Worm (Caenorhabditis elegans) whole organism, late embryonic: ENCODE results near the gene ZK688.5.

Experiments used
- C08G9.2 ChIP-seq: sonication (generic microtip); optimal IDR thresholded peaks from 2 replicates; lab custom pipeline; 2016; ENCODE audit warnings: mild to moderate bottlenecking, missing genetic modification characterization, moderate library complexity, missing compliant biosample characterization
- C38D4.7 ChIP-seq: fragments of 200-800 bp; sonication (Bioruptor generic); optimal IDR thresholded peaks from 2 replicates; lab custom pipeline; 2018; ENCODE audit warnings: mild to moderate bottlenecking, missing genetic modification characterization, moderate library complexity, missing compliant biosample characterization
- K09A11.1 ChIP-seq: sonication (generic microtip); optimal IDR thresholded peaks from 2 replicates; lab custom pipeline; 2017; ENCODE audit warnings: antibody characterized with exemption, mild to moderate bottlenecking, missing genetic modification characterization, missing compliant biosample characterization; ENCODE audit not compliant: insufficient read depth
- T23F11.4 ChIP-seq: fragments of 200-800 bp; sonication (Bioruptor generic); optimal IDR thresholded peaks from 2 replicates; lab custom pipeline; 2018; ENCODE audit warnings: mild to moderate bottlenecking, missing genetic modification characterization, missing compliant biosample characterization
- ama-1 ChIP-seq: fragments of 150-350 bp; optimal IDR thresholded peaks from 2 replicates; lab custom pipeline; 2014
- ceh-14 ChIP-seq: sonication (generic microtip); optimal IDR thresholded peaks from 2 replicates; lab custom pipeline; 2016; ENCODE audit warnings: missing genotype, missing genetic modification characterization, missing compliant biosample characterization
- ceh-18 ChIP-seq: sonication (generic microtip); optimal IDR thresholded peaks from 2 replicates; lab custom pipeline; 2016; ENCODE audit warnings: missing genetic modification characterization, missing compliant biosample characterization
- ceh-19 ChIP-seq: fragments of 200-800 bp; sonication (Bioruptor generic); optimal IDR thresholded peaks from 2 replicates; lab custom pipeline; 2018; ENCODE audit warnings: mild to moderate bottlenecking, missing genetic modification characterization, missing compliant biosample characterization
- ceh-2 ChIP-seq: sonication (generic microtip); optimal IDR thresholded peaks from 2 replicates; lab custom pipeline; 2016; ENCODE audit warnings: missing genotype, missing genetic modification characterization, missing compliant biosample characterization
- ceh-24 ChIP-seq: sonication (generic microtip); optimal IDR thresholded peaks from 2 replicates; lab custom pipeline; 2016; ENCODE audit warnings: mild to moderate bottlenecking, missing genetic modification characterization, missing compliant biosample characterization
- ceh-31 ChIP-seq: sonication (generic microtip); optimal IDR thresholded peaks from 2 replicates; lab custom pipeline; 2016; ENCODE audit warnings: missing genetic modification characterization, missing compliant biosample characterization
- ceh-34 ChIP-seq: sonication (generic microtip); optimal IDR thresholded peaks from 2 replicates; lab custom pipeline; 2016; ENCODE audit warnings: mild to moderate bottlenecking, missing genetic modification characterization, missing compliant biosample characterization
- ceh-45 ChIP-seq: fragments of 200-800 bp; sonication (Bioruptor generic); IDR thresholded peaks from 2 replicates; pipeline ENCODE4 v1.3.6; 2022; ENCODE audit warnings: missing genetic modification reagents, missing genetic modification characterization, missing compliant biosample characterization
- ceh-9 ChIP-seq: sonication (generic microtip); optimal IDR thresholded peaks from 2 replicates; lab custom pipeline; 2016; ENCODE audit warnings: mild to moderate bottlenecking, missing genetic modification characterization, inconsistent platforms, missing compliant biosample characterization
- dve-1 ChIP-seq: sonication (generic microtip); optimal IDR thresholded peaks from 2 replicates; lab custom pipeline; 2017; ENCODE audit warnings: antibody characterized with exemption, mild to moderate bottlenecking, missing genetic modification characterization, missing compliant biosample characterization
- elt-2 ChIP-seq: sonication (generic microtip); optimal IDR thresholded peaks from 2 replicates; lab custom pipeline; 2016; ENCODE audit warnings: missing genetic modification reagents, missing genetic modification characterization, missing compliant biosample characterization
- elt-4 ChIP-seq: sonication (generic microtip); optimal IDR thresholded peaks from 2 replicates; lab custom pipeline; 2016; ENCODE audit warnings: missing genetic modification characterization, missing compliant biosample characterization
- ets-4 ChIP-seq: sonication (generic microtip); optimal IDR thresholded peaks from 2 replicates; lab custom pipeline; 2016; ENCODE audit warnings: missing genetic modification characterization, missing compliant biosample characterization
- eyg-1 ChIP-seq: sonication (generic microtip); optimal IDR thresholded peaks from 2 replicates; lab custom pipeline; 2016; ENCODE audit warnings: missing genotype, missing genetic modification characterization, missing compliant biosample characterization
- gmeb-2 ChIP-seq: sonication (generic microtip); optimal IDR thresholded peaks from 2 replicates; lab custom pipeline; 2016; ENCODE audit warnings: missing genetic modification characterization, inconsistent platforms, missing compliant biosample characterization
- hlh-13 ChIP-seq: fragments of 200-800 bp; sonication (Bioruptor generic); optimal IDR thresholded peaks from 2 replicates; lab custom pipeline; 2018; ENCODE audit warnings: mild to moderate bottlenecking, missing genetic modification characterization, missing compliant biosample characterization
- hlh-30 ChIP-seq: sonication (generic microtip); optimal IDR thresholded peaks from 2 replicates; lab custom pipeline; 2017; ENCODE audit warnings: antibody characterized with exemption, missing genetic modification characterization, missing compliant biosample characterization; ENCODE audit not compliant: insufficient read depth
- hlh-6 ChIP-seq: sonication (generic microtip); optimal IDR thresholded peaks from 2 replicates; lab custom pipeline; 2016; ENCODE audit warnings: missing genotype, missing genetic modification characterization, missing compliant biosample characterization
- lim-6 ChIP-seq: sonication (generic microtip); optimal IDR thresholded peaks from 2 replicates; lab custom pipeline; 2016; ENCODE audit warnings: missing genetic modification characterization, missing compliant biosample characterization
- lin-11 ChIP-seq: fragments of 200-800 bp; sonication (Bioruptor generic); optimal IDR thresholded peaks from 2 replicates; lab custom pipeline; 2018; ENCODE audit warnings: mild to moderate bottlenecking, missing genetic modification characterization, missing compliant biosample characterization
- madf-2 ChIP-seq: sonication (generic microtip); optimal IDR thresholded peaks from 2 replicates; lab custom pipeline; 2017; ENCODE audit warnings: missing genetic modification characterization, missing compliant biosample characterization
- mec-3 ChIP-seq: sonication (generic microtip); optimal IDR thresholded peaks from 2 replicates; lab custom pipeline; 2016; ENCODE audit warnings: borderline replicate concordance, missing genetic modification characterization, missing compliant biosample characterization
- nfya-1 ChIP-seq: sonication (generic microtip); optimal IDR thresholded peaks from 2 replicates; lab custom pipeline; 2017; ENCODE audit warnings: missing genetic modification characterization, mild to moderate bottlenecking, missing compliant biosample characterization, antibody characterized with exemption, moderate library complexity
- nhr-232 ChIP-seq: sonication (generic microtip); optimal IDR thresholded peaks from 2 replicates; lab custom pipeline; 2016; ENCODE audit warnings: missing genetic modification characterization, missing compliant biosample characterization
- pag-3 ChIP-seq: sonication (generic microtip); optimal IDR thresholded peaks from 2 replicates; lab custom pipeline; 2016; ENCODE audit warnings: missing compliant biosample characterization, missing genetic modification characterization, borderline replicate concordance
- pax-1 ChIP-seq: fragments of 150-350 bp; optimal IDR thresholded peaks from 2 replicates; lab custom pipeline; 2014; ENCODE audit warnings: missing biosample characterization, missing genetic modification characterization
- pha-2 ChIP-seq: sonication (generic microtip); optimal IDR thresholded peaks from 2 replicates; lab custom pipeline; 2017; ENCODE audit warnings: mild to moderate bottlenecking, missing genetic modification characterization, missing compliant biosample characterization
- pqm-1 ChIP-seq: sonication (generic microtip); optimal IDR thresholded peaks from 2 replicates; lab custom pipeline; 2016; ENCODE audit warnings: missing genetic modification characterization, missing compliant biosample characterization
- sdc-2 ChIP-seq: sonication (generic microtip); optimal IDR thresholded peaks from 2 replicates; lab custom pipeline; 2016; ENCODE audit warnings: missing genotype, missing genetic modification characterization, missing compliant biosample characterization
- tbx-2 ChIP-seq: sonication (generic microtip); optimal IDR thresholded peaks from 2 replicates; lab custom pipeline; 2016; ENCODE audit warnings: missing genetic modification characterization, missing compliant biosample characterization
- tbx-7 ChIP-seq: sonication (generic microtip); optimal IDR thresholded peaks from 2 replicates; lab custom pipeline; 2016; ENCODE audit warnings: missing genotype, missing genetic modification characterization, missing compliant biosample characterization
- unc-3 ChIP-seq, 2 experiments: fragments of 200-800 bp in 1 of 2; sonication (Bioruptor generic) in 1 of 2; sonication (generic microtip) in 1 of 2; conservative IDR thresholded peaks in 1 of 2; optimal IDR thresholded peaks in 1 of 2; 2 replicates each; pipeline versions ENCODE4 v1.3.6 to Lab custom; 2016 to 2022; ENCODE audit warnings: missing compliant biosample characterization in 2 of 2, missing genetic modification characterization in 2 of 2, missing genetic modification reagents in 1 of 2
- unc-42 ChIP-seq: sonication (generic microtip); optimal IDR thresholded peaks from 2 replicates; lab custom pipeline; 2016; ENCODE audit warnings: missing genotype, missing genetic modification characterization, missing compliant biosample characterization
- unc-55 ChIP-seq: sonication (generic microtip); optimal IDR thresholded peaks from 2 replicates; lab custom pipeline; 2017; ENCODE audit warnings: missing biosample characterization, missing genetic modification reagents, missing genetic modification characterization
- unc-86 ChIP-seq: sonication (generic microtip); optimal IDR thresholded peaks from 2 replicates; lab custom pipeline; 2016; ENCODE audit warnings: missing genetic modification characterization, missing compliant biosample characterization
- ztf-16 ChIP-seq: sonication (generic microtip); optimal IDR thresholded peaks from 2 replicates; lab custom pipeline; 2017; ENCODE audit warnings: missing genetic modification characterization, missing compliant biosample characterization

The ZK688.5 gene

DNA sequence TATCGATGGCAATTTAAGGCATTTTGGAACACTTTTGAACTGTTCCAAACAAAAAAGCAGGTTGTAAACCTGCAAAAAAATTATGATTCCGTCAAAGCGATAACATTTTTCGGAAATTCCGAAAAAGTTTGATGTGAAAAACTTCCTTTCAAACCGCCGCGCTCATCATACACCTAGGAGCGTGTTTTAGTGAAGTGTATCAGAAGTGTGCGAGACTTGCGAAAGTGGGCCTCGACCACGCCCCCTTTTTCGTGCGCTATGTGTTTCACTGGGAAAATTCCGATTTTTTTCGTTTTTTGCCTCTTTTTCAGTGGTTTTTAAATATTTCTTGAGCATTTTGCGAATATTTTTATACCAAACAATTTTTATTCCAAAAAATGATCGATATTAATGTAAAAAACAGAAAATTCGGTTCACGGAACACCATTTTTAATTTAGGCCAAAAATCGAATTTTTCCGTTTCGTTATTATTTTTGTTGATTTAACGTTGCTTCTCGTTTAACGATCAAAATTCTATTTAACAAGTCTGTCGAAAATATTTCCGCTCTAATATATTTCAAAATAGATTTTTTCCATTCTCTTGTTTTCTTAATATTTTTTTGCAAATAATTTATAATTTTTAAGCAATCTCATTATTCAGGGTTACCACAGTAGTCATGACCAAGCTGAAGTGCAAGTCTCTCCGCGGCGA lies 36.8 kb downstream of the ZK688.5 start, which contains the start of gene rpl-35 (continued):
- TF ChIP-seq gmeb-2 (tag; lab: Kevin White, UChicago) (peak; percentile 78), nfya-1 (tag; lab: Kevin White, UChicago) (peak; percentile 99), pag-3 (tag; lab: Kevin White, UChicago) (no peak), T23F11.4 (GFP tag; lab: Kevin White, UChicago) (peak; percentile 82), unc-86 (tag; lab: Kevin White, UChicago) (peak; percentile 98), mec-3 (tag; lab: Kevin White, UChicago) (no peak), unc-55 (GFP tag; lab: Kevin White, UChicago) (peak; percentile 83), pha-2 (peak; percentile 57), K09A11.1 (tag; lab: Kevin White, UChicago) (peak; percentile 91), madf-2 (peak; percentile 92), lin-11 (tag; lab: Kevin White, UChicago) (peak; percentile 53), hlh-30 (tag; lab: Kevin White, UChicago) (peak; percentile 88), dve-1 (tag; lab: Kevin White, UChicago) (peak; percentile 97), ceh-9 (tag; lab: Kevin White, UChicago) (no peak), tbx-2 (peak; percentile 98), unc-3 (GFP tag; conservative IDR thresholded peaks at IDR 0.05; lab: Robert Waterston, UW) (peak; percentile 84), unc-3 (tag; optimal IDR thresholded peaks at IDR 0.05; lab: Kevin White, UChicago) (peak; percentile 80), tbx-7 (tag; lab: Kevin White, UChicago) (peak; percentile 75), hlh-6 (tag; lab: Kevin White, UChicago) (no peak), ceh-31 (tag; lab: Kevin White, UChicago) (peak; percentile 98), eyg-1 (tag; lab: Kevin White, UChicago) (peak; percentile 30), C38D4.7 (peak; percentile 38), sdc-2 (tag; lab: Kevin White, UChicago) (peak; percentile 78), ceh-14 (tag; lab: Kevin White, UChicago) (peak; percentile 97), ceh-24 (peak; percentile 70), C08G9.2 (peak; percentile 86), ceh-18 (tag; lab: Kevin White, UChicago) (peak; percentile 100), ceh-45 (GFP tag; lab: Robert Waterston, UW) (peak; percentile 83), elt-4 (tag; lab: Kevin White, UChicago) (no peak), hlh-13 (GFP tag; lab: Kevin White, UChicago) (no peak), ceh-2 (peak; percentile 81), ztf-16 (tag; lab: Kevin White, UChicago) (peak; percentile 93), lim-6 (peak; percentile 78), ets-4 (tag; lab: Kevin White, UChicago) (peak; percentile 84), pax-1 (tag; lab: Kevin White, UChicago) (peak; percentile 89), ceh-19 (GFP tag; lab: Kevin White, UChicago) (peak; percentile 79)

- TF ChIP-seq nfya-1 (tag; lab: Kevin White, UChicago): peak; percentile 6
- peak; percentile 27 for TF ChIP-seq unc-42 (tag; lab: Kevin White, UChicago)
- no peak for TF ChIP-seq hlh-6 (tag; lab: Kevin White, UChicago)
Observed at ce11 chrIII:7848173-7848572, 43.2 kb downstream of the ZK688.5 start.

DNA sequence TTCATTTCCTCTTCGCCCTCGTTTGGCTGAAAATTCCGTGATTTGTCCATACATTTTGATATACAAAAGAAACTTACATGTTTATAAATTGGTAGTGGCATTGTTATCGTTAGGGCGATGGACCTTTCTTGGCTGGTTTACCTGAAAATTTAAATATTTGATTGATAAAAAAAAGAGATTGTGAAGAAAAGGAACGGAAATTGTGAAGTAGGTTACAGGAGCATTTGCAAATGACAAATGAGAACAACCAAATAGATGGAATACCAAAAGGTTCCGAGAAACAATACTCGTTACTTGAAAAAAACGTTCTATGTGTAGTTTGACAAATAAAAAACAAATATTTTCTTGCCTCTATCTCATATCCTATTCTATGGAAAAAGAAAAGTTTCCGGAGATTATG lies 47.9 kb downstream of the ZK688.5 start, which contains the start of gene ZK652.8:
Gene ZK652.8 (minus strand): TSS at position 101 of the 400 bp plus-strand sequence.
- no peak for TF ChIP-seq ceh-14 (tag; lab: Kevin White, UChicago)
- TF ChIP-seq mec-3 (tag; lab: Kevin White, UChicago): no peak
- TF ChIP-seq elt-4 (tag; lab: Kevin White, UChicago): no peak
- TF ChIP-seq ama-1 (lab: Kevin White, UChicago): no peak
- TF ChIP-seq tbx-7 (tag; lab: Kevin White, UChicago): no peak
- no peak for TF ChIP-seq ceh-45 (GFP tag; lab: Robert Waterston, UW)
- no peak for TF ChIP-seq nhr-232 (tag; lab: Kevin White, UChicago)
- no peak for TF ChIP-seq pqm-1 (tag; lab: Kevin White, UChicago)
- no peak for TF ChIP-seq elt-2 (tag; lab: Kevin White, UChicago)
- no peak for TF ChIP-seq ceh-34 (tag; lab: Kevin White, UChicago)
- TF ChIP-seq gmeb-2 (tag; lab: Kevin White, UChicago): no peak
